1 fruit fly cellular context compared by ENCODE assay signal in the genomic region with DNA sequence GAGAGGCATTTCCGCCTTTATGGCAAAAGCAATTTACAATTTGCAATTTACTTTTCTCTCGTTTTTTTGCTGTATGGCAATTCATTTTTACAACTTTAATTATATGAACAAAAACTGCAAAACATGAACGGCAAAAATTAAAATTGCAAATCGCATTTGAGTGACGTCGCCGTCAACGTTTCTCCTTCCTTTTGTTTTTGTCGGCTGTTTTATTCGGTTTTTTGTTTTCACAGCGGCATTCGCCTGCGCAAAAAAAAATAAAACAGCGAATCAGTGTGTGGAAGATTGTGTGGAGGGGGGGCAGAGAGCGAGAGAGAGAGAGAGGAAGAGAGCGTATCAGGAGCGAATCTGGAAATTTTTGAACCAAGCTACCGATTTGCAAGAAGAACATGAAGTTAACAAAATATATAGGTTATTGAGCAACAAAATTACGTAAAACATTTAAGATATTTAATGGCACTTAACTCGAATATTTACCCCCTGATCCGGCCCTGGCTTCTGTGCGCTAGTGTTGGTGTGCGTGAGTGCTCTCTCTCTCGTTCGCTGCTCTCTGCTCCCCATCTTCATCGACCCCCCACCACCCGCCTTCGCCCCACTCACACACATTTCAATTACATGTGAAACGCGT.
TF ChIP-seq lines count a peak whose summit lies in the region.

No protein-coding gene starts in this region.

TF ChIP-seq in whole organism, embryonic, 481 proteins besides CTCF, POLR2A, EP300 and RAD21 (continued from another document and continues in another):
- TF ChIP-seq Ptx1 (GFP tag; IDR thresholded peaks at IDR 0.05; lab: Robert Waterston, UW) (peak; percentile 100), ssp (GFP tag; IDR thresholded peaks at IDR 0.05; lab: Robert Waterston, UW) (peak; percentile 96), CG6254 (GFP tag; optimal IDR thresholded peaks at IDR 0.05; lab: Kevin White, UChicago) (peak; percentile 93), CG10959 (GFP tag; IDR thresholded peaks at IDR 0.05; lab: Robert Waterston, UW) (peak; percentile 99), CG3407 (GFP tag; optimal IDR thresholded peaks at IDR 0.05; lab: Kevin White, UChicago) (peak; percentile 97), Pdp1 (GFP tag; optimal IDR thresholded peaks at IDR 0.05; lab: Kevin White, UChicago) (peak; percentile 99), CG9932 (GFP tag; IDR thresholded peaks at IDR 0.05; lab: Robert Waterston, UW) (peak; percentile 100), CG6683 (GFP tag; optimal IDR thresholded peaks at IDR 0.05; lab: Kevin White, UChicago) (peak; percentile 97), sc (optimal IDR thresholded peaks at IDR 0.05; lab: Kevin White, UChicago) (no peak), sc (GFP tag; optimal IDR thresholded peaks at IDR 0.05; lab: Kevin White, UChicago) (peak; percentile 94), CG14050 (GFP tag; IDR thresholded peaks at IDR 0.05; lab: Robert Waterston, UW) (peak; percentile 99), ato (GFP tag; IDR thresholded peaks at IDR 0.05; lab: Robert Waterston, UW; ENCODE audit: partially characterized antibody) (no peak), Drgx (GFP tag; IDR thresholded peaks at IDR 0.05; lab: Robert Waterston, UW) (peak; percentile 99), TFAM (GFP tag; optimal IDR thresholded peaks at IDR 0.05; lab: Kevin White, UChicago) (peak; percentile 85), CG10209 (GFP tag; optimal IDR thresholded peaks at IDR 0.05; lab: Kevin White, UChicago) (peak; percentile 99), H15 (GFP tag; IDR thresholded peaks at IDR 0.05; lab: Robert Waterston, UW) (peak; percentile 99), twi (tag; optimal IDR thresholded peaks at IDR 0.05; lab: Kevin White, UChicago) (peak; percentile 95), Vsx1 (GFP tag; optimal IDR thresholded peaks at IDR 0.05; lab: Kevin White, UChicago) (peak; percentile 95), HLH4C (GFP tag; IDR thresholded peaks at IDR 0.05; lab: Robert Waterston, UW; ENCODE audit: partially characterized antibody) (peak; percentile 78), CG13624 (GFP tag; optimal IDR thresholded peaks at IDR 0.05; lab: Kevin White, UChicago) (peak; percentile 99), CG3163 (GFP tag; optimal IDR thresholded peaks at IDR 0.05; lab: Kevin White, UChicago) (peak; percentile 92), crol (GFP tag; IDR thresholded peaks at IDR 0.05; lab: Robert Waterston, UW) (peak; percentile 95), nom (GFP tag; optimal IDR thresholded peaks at IDR 0.05; lab: Kevin White, UChicago) (peak; percentile 99), CG15601 (tag; optimal IDR thresholded peaks at IDR 0.05; lab: Kevin White, UChicago) (peak; percentile 96), BtbVII (GFP tag; optimal IDR thresholded peaks at IDR 0.05; lab: Kevin White, UChicago) (peak; percentile 99), CG10543 (GFP tag; optimal IDR thresholded peaks at IDR 0.05; lab: Kevin White, UChicago) (peak; percentile 98), C15 (GFP tag; IDR thresholded peaks at IDR 0.05; lab: Robert Waterston, UW) (peak; percentile 99), cg (GFP tag; optimal IDR thresholded peaks at IDR 0.05; lab: Kevin White, UChicago) (peak; percentile 94), CG11247 (GFP tag; IDR thresholded peaks at IDR 0.05; lab: Robert Waterston, UW) (peak; percentile 99), HLHmδ (GFP tag; optimal IDR thresholded peaks at IDR 0.05; lab: Kevin White, UChicago) (no peak), D (optimal IDR thresholded peaks at IDR 0.05; lab: Kevin White, UChicago) (no peak), D (GFP tag; optimal IDR thresholded peaks at IDR 0.05; lab: Kevin White, UChicago) (peak; percentile 98), disco-r (GFP tag; optimal IDR thresholded peaks at IDR 0.05; lab: Kevin White, UChicago) (peak; percentile 98), vnd (GFP tag; IDR thresholded peaks at IDR 0.05; lab: Robert Waterston, UW; ENCODE audit: partially characterized antibody) (peak; percentile 83), CG33557 (GFP tag; optimal IDR thresholded peaks at IDR 0.05; lab: Kevin White, UChicago) (peak; percentile 93), Aef1 (GFP tag; IDR thresholded peaks at IDR 0.05; lab: Robert Waterston, UW) (peak; percentile 100), Kr (GFP tag; optimal IDR thresholded peaks at IDR 0.05; lab: Kevin White, UChicago) (peak; percentile 59), CG1024 (GFP tag; IDR thresholded peaks at IDR 0.05; lab: Robert Waterston, UW) (peak; percentile 97), cad (GFP tag; optimal IDR thresholded peaks at IDR 0.05; lab: Kevin White, UChicago) (no peak), CG6689 (GFP tag; IDR thresholded peaks at IDR 0.05; lab: Robert Waterston, UW) (peak; percentile 99), Ets97D (GFP tag; optimal IDR thresholded peaks at IDR 0.05; lab: Kevin White, UChicago) (peak; percentile 92), CG9817 (tag; optimal IDR thresholded peaks at IDR 0.05; lab: Kevin White, UChicago) (peak; percentile 99), bab2 (GFP tag; optimal IDR thresholded peaks at IDR 0.05; lab: Kevin White, UChicago) (peak; percentile 99), CG8924 (tag; optimal IDR thresholded peaks at IDR 0.05; lab: Kevin White, UChicago) (peak; percentile 98), CG12155 (GFP tag; optimal IDR thresholded peaks at IDR 0.05; lab: Kevin White, UChicago) (peak; percentile 98), abd-A (tag; optimal IDR thresholded peaks at IDR 0.05; lab: Kevin White, UChicago) (peak; percentile 93), CG3726 (GFP tag; IDR thresholded peaks at IDR 0.05; lab: Robert Waterston, UW) (peak; percentile 100), CG32772 (GFP tag; IDR thresholded peaks at IDR 0.05; lab: Robert Waterston, UW) (peak; percentile 100), CG14965 (GFP tag; optimal IDR thresholded peaks at IDR 0.05; lab: Kevin White, UChicago; ENCODE audit: borderline replicate concordance) (peak; percentile 84), Hsf (GFP tag; optimal IDR thresholded peaks at IDR 0.05; lab: Kevin White, UChicago) (peak; percentile 99), salm (tag; optimal IDR thresholded peaks at IDR 0.05; lab: Kevin White, UChicago) (peak; percentile 97), kni (GFP tag; optimal IDR thresholded peaks at IDR 0.05; lab: Kevin White, UChicago) (peak; percentile 78), CG14014 (GFP tag; IDR thresholded peaks at IDR 0.05; lab: Robert Waterston, UW) (peak; percentile 99), Scr (GFP tag; IDR thresholded peaks at IDR 0.05; lab: Robert Waterston, UW; ENCODE audit: partially characterized antibody) (peak; percentile 61), ewg (GFP tag; optimal IDR thresholded peaks at IDR 0.05; lab: Kevin White, UChicago) (peak; percentile 98), Hr78 (GFP tag; optimal IDR thresholded peaks at IDR 0.05; lab: Kevin White, UChicago) (peak in 1 of 2 experiments; percentile 90), CG11398 (GFP tag; optimal IDR thresholded peaks at IDR 0.05; lab: Kevin White, UChicago) (peak; percentile 98), CG7372 (GFP tag; IDR thresholded peaks at IDR 0.05; lab: Robert Waterston, UW) (peak; percentile 99), CG7786 (GFP tag; optimal IDR thresholded peaks at IDR 0.05; lab: Kevin White, UChicago) (peak; percentile 99), CG6813 (GFP tag; optimal IDR thresholded peaks at IDR 0.05; lab: Kevin White, UChicago) (peak; percentile 98), en (GFP tag; optimal IDR thresholded peaks at IDR 0.05; lab: Kevin White, UChicago) (peak; percentile 97), Xrp1 (GFP tag; IDR thresholded peaks at IDR 0.05; lab: Robert Waterston, UW) (peak; percentile 99), slp2 (GFP tag; optimal IDR thresholded peaks at IDR 0.05; lab: Kevin White, UChicago) (peak; percentile 98), Adf1 (GFP tag; IDR thresholded peaks at IDR 0.05; lab: Robert Waterston, UW) (peak; percentile 92), CG7556 (GFP tag; optimal IDR thresholded peaks at IDR 0.05; lab: Kevin White, UChicago) (peak; percentile 98), esg (GFP tag; conservative IDR thresholded peaks at IDR 0.05; lab: Robert Waterston, UW) (peak; percentile 99), CG11456 (GFP tag; IDR thresholded peaks at IDR 0.05; lab: Robert Waterston, UW) (peak; percentile 100), chm (GFP tag; IDR thresholded peaks at IDR 0.05; lab: Robert Waterston, UW) (peak; percentile 99), NC2β (GFP tag; optimal IDR thresholded peaks at IDR 0.05; lab: Kevin White, UChicago) (peak; percentile 98), tx (GFP tag; optimal IDR thresholded peaks at IDR 0.05; lab: Kevin White, UChicago) (peak; percentile 99), sima (GFP tag; optimal IDR thresholded peaks at IDR 0.05; lab: Kevin White, UChicago) (peak; percentile 94), dmrt99B (tag; optimal IDR thresholded peaks at IDR 0.05; lab: Kevin White, UChicago) (peak; percentile 99), Side (GFP tag; optimal IDR thresholded peaks at IDR 0.05; lab: Kevin White, UChicago) (peak; percentile 99), Doc2 (GFP tag; IDR thresholded peaks at IDR 0.05; lab: Robert Waterston, UW) (peak; percentile 98), ind (GFP tag; optimal IDR thresholded peaks at IDR 0.05; lab: Kevin White, UChicago) (peak; percentile 99), tna (GFP tag; IDR thresholded peaks at IDR 0.05; lab: Robert Waterston, UW; ENCODE audit: partially characterized antibody) (peak; percentile 83), CG17568 (GFP tag; optimal IDR thresholded peaks at IDR 0.05; lab: Kevin White, UChicago) (peak; percentile 97), gt (GFP tag; IDR thresholded peaks at IDR 0.05; lab: Robert Waterston, UW) (peak; percentile 98), Nf-YA (GFP tag; IDR thresholded peaks at IDR 0.05; lab: Robert Waterston, UW) (peak; percentile 98), br (optimal IDR thresholded peaks at IDR 0.05; lab: Kevin White, UChicago) (no peak), ara (GFP tag; IDR thresholded peaks at IDR 0.05; lab: Robert Waterston, UW) (peak; percentile 99), klu (GFP tag; IDR thresholded peaks at IDR 0.05; lab: Robert Waterston, UW) (peak; percentile 99), CG6654 (GFP tag; optimal IDR thresholded peaks at IDR 0.05; lab: Kevin White, UChicago) (peak; percentile 93), CG18262 (tag; optimal IDR thresholded peaks at IDR 0.05; lab: Kevin White, UChicago) (peak; percentile 97), Nf-YC (tag; optimal IDR thresholded peaks at IDR 0.05; lab: Kevin White, UChicago) (peak; percentile 90), pita (GFP tag; optimal IDR thresholded peaks at IDR 0.05; lab: Kevin White, UChicago) (no peak), E2f1 (GFP tag; IDR thresholded peaks at IDR 0.05; lab: Robert Waterston, UW) (peak; percentile 99), grau (tag; optimal IDR thresholded peaks at IDR 0.05; lab: Kevin White, UChicago) (peak; percentile 98), cas (GFP tag; IDR thresholded peaks at IDR 0.05; lab: Robert Waterston, UW) (peak; percentile 98), HmgD (GFP tag; optimal IDR thresholded peaks at IDR 0.05; lab: Kevin White, UChicago) (peak; percentile 99), CG31224 (GFP tag; IDR thresholded peaks at IDR 0.05; lab: Robert Waterston, UW) (peak; percentile 97), ttk (GFP tag; IDR thresholded peaks at IDR 0.05; lab: Robert Waterston, UW) (peak; percentile 99), CG12236 (GFP tag; optimal IDR thresholded peaks at IDR 0.05; lab: Kevin White, UChicago) (peak; percentile 100), sna (GFP tag; IDR thresholded peaks at IDR 0.05; lab: Robert Waterston, UW; ENCODE audit: partially characterized antibody) (no peak), B-H1 (GFP tag; IDR thresholded peaks at IDR 0.05; lab: Robert Waterston, UW) (peak; percentile 99), Opbp (GFP tag; IDR thresholded peaks at IDR 0.05; lab: Robert Waterston, UW; ENCODE audit: partially characterized antibody) (peak; percentile 96), CG17361 (GFP tag; IDR thresholded peaks at IDR 0.05; lab: Robert Waterston, UW) (peak; percentile 97), CG1529 (GFP tag; optimal IDR thresholded peaks at IDR 0.05; lab: Kevin White, UChicago) (peak; percentile 98), HLH3B (GFP tag; IDR thresholded peaks at IDR 0.05; lab: Robert Waterston, UW) (peak; percentile 100), CG16813 (GFP tag; IDR thresholded peaks at IDR 0.05; lab: Robert Waterston, UW; ENCODE audit: partially characterized antibody) (peak; percentile 94), MTF-1 (GFP tag; optimal IDR thresholded peaks at IDR 0.05; lab: Kevin White, UChicago; ENCODE audit: borderline replicate concordance) (peak; percentile 96), ftz-f1 (GFP tag; optimal IDR thresholded peaks at IDR 0.05; lab: Kevin White, UChicago) (peak; percentile 96), lab (GFP tag; optimal IDR thresholded peaks at IDR 0.05; lab: Kevin White, UChicago) (peak; percentile 100), CG11093 (GFP tag; IDR thresholded peaks at IDR 0.05; lab: Robert Waterston, UW) (peak; percentile 99), Atf6 (GFP tag; IDR thresholded peaks at IDR 0.05; lab: Robert Waterston, UW) (peak; percentile 99), CG8388 (GFP tag; optimal IDR thresholded peaks at IDR 0.05; lab: Kevin White, UChicago) (peak; percentile 96), CG2116 (GFP tag; optimal IDR thresholded peaks at IDR 0.05; lab: Kevin White, UChicago) (peak; percentile 84), CG4404 (GFP tag; IDR thresholded peaks at IDR 0.05; lab: Robert Waterston, UW) (peak; percentile 99), fd64A (GFP tag; optimal IDR thresholded peaks at IDR 0.05; lab: Kevin White, UChicago) (peak; percentile 96), CG34224 (GFP tag; IDR thresholded peaks at IDR 0.05; lab: Robert Waterston, UW; ENCODE audit: partially characterized antibody) (peak; percentile 90), gro (GFP tag; optimal IDR thresholded peaks at IDR 0.05; lab: Kevin White, UChicago) (peak; percentile 99), Elba2 (GFP tag; optimal IDR thresholded peaks at IDR 0.05; lab: Kevin White, UChicago) (peak; percentile 79), ems (GFP tag; optimal IDR thresholded peaks at IDR 0.05; lab: Kevin White, UChicago) (peak; percentile 98), CG9215 (GFP tag; IDR thresholded peaks at IDR 0.05; lab: Robert Waterston, UW) (peak; percentile 99), CG2678 (tag; optimal IDR thresholded peaks at IDR 0.05; lab: Kevin White, UChicago) (peak; percentile 99), CG12942 (GFP tag; optimal IDR thresholded peaks at IDR 0.05; lab: Kevin White, UChicago) (peak; percentile 99), CG18599 (GFP tag; optimal IDR thresholded peaks at IDR 0.05; lab: Kevin White, UChicago) (peak; percentile 100), CG7271 (tag; optimal IDR thresholded peaks at IDR 0.05; lab: Kevin White, UChicago) (peak; percentile 72), usp (GFP tag; optimal IDR thresholded peaks at IDR 0.05; lab: Kevin White, UChicago) (no peak), CG17328 (GFP tag; IDR thresholded peaks at IDR 0.05; lab: Robert Waterston, UW) (peak; percentile 99), CG17829 (tag; optimal IDR thresholded peaks at IDR 0.05; lab: Kevin White, UChicago) (peak; percentile 98), CG12071 (GFP tag; optimal IDR thresholded peaks at IDR 0.05; lab: Kevin White, UChicago) (peak; percentile 98), Gsc (GFP tag; IDR thresholded peaks at IDR 0.05; lab: Robert Waterston, UW) (peak; percentile 99)
